Fruit fly (Drosophila melanogaster): ENCODE measurements around the gene CG32856.

CG32856 gene

DNA sequence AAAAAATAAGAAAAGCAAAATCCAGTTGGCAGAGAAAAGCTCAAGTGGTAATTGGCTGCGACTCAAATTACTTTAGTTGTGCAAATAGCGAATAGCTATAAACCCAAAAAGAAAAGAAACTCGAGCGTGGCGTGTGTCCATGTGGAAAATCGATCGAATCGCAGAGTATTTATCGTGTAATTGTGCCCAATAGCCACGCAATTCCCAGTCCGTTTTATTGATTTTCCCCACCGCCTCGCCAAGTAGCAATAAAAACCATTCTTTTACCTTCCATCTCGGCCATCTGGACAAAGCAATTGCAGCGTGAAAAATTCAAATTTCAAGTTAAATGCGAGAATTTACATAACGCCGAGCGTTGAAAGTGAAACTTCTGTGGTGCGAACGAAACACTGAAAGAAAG, 29.6 kb downstream of the CG32856 start:
- TF ChIP-seq OdsH (GFP tag; optimal IDR thresholded peaks at IDR 0.05) = no peak
- no peak for TF ChIP-seq Sp1 (GFP tag; optimal IDR thresholded peaks at IDR 0.05)
- no peak for TF ChIP-seq CrebA (GFP tag; optimal IDR thresholded peaks at IDR 0.05; ENCODE audit: borderline replicate concordance)
- no peak for TF ChIP-seq Myc (optimal IDR thresholded peaks at IDR 0.05)
- TF ChIP-seq Rel (GFP tag; optimal IDR thresholded peaks at IDR 0.05) = no peak
- no peak for TF ChIP-seq Rel (tag; optimal IDR thresholded peaks at IDR 0.05)
- no peak for TF ChIP-seq tai (GFP tag; optimal IDR thresholded peaks at IDR 0.05)
- TF ChIP-seq HLH106 (tag; optimal IDR thresholded peaks at IDR 0.05) = no peak
- no peak for TF ChIP-seq br (GFP tag; optimal IDR thresholded peaks at IDR 0.05)
- TF ChIP-seq sage (GFP tag; optimal IDR thresholded peaks at IDR 0.05) = no peak
- TF ChIP-seq foxo (GFP tag; optimal IDR thresholded peaks at IDR 0.05) = no peak
- TF ChIP-seq Hnf4 (GFP tag; optimal IDR thresholded peaks at IDR 0.05) = no peak
- TF ChIP-seq Hr83 (GFP tag; optimal IDR thresholded peaks at IDR 0.05; ENCODE audit: poor library complexity, severe bottlenecking) = no peak
- TF ChIP-seq Hr78 (GFP tag; optimal IDR thresholded peaks at IDR 0.05) = no peak
- no peak for TF ChIP-seq rgr (GFP tag; optimal IDR thresholded peaks at IDR 0.05)

DNA sequence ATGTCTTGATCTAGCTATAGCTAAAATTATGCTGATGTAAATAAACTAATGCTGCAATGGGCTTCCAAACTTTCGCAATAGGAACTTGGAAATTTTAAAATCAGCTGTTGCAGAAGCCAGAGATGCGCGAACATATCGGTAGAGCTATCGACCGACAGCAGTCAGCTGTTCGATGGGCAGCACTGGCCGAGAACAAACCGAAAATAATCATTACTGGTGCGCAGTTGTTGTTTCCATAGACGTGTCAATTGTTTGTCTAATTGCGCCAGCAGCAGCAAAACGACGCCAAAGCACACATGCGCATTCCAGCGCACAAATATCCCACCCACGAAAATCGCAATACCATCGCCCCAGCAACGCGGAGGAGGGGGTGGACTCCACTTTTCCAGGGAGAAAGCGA, 30.2 kb downstream of the CG32856 start, which contains the start of gene Sap47:
TSS of gene Sap47 (plus strand) at position 149 of the 400 bp plus-strand sequence.
- TF ChIP-seq Vsx2 (GFP tag; optimal IDR thresholded peaks at IDR 0.05; ENCODE audit: partially characterized antibody) = peak; percentile 55
- peak; percentile 27 for TF ChIP-seq rgr (GFP tag; optimal IDR thresholded peaks at IDR 0.05)
- TF ChIP-seq sage (GFP tag; optimal IDR thresholded peaks at IDR 0.05) = peak; percentile 11
- no peak for TF ChIP-seq HLH106 (tag; optimal IDR thresholded peaks at IDR 0.05)

DNA sequence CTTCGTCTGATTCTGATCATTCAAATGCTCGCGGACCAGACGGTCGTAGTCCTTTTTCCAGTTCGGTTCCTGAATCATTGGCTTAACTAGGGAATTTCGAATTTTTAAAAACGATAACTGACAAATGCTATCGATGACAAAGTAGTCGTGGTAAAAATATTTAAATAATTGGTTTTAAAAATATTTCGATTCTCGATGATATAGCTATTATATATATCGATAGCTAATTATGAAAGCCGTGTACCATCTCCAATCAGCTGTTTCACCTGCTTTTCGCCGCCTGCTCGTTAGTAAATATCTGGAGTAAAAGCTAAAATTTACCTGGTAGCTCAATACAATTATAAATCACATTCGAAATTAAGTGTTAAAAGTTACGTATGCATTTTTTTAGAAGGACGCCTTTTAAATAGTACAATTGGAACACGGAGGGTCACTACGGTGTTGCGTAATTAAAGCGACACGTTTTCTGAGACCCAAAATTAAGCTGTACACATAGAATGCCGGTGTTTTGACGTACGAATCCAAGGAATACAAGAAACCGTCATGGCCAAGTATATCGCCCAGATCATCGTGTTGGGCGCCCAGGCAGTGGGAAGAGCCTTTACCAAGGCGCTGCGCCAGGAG, 31.4 kb downstream of the CG32856 start, which contains the start of the genes CG5478 and blp:
TSS of gene CG5478 (minus strand) at position 126 of the 624 bp plus-strand sequence.
TSS of gene blp (plus strand) at position 239 of the 624 bp plus-strand sequence.
- no peak for TF ChIP-seq OdsH (GFP tag; optimal IDR thresholded peaks at IDR 0.05)
- peak; percentile 87 for TF ChIP-seq Vsx2 (GFP tag; optimal IDR thresholded peaks at IDR 0.05; ENCODE audit: partially characterized antibody)
- TF ChIP-seq sage (GFP tag; optimal IDR thresholded peaks at IDR 0.05) = peak; percentile 34
- no peak for TF ChIP-seq h (GFP tag; optimal IDR thresholded peaks at IDR 0.05)

DNA sequence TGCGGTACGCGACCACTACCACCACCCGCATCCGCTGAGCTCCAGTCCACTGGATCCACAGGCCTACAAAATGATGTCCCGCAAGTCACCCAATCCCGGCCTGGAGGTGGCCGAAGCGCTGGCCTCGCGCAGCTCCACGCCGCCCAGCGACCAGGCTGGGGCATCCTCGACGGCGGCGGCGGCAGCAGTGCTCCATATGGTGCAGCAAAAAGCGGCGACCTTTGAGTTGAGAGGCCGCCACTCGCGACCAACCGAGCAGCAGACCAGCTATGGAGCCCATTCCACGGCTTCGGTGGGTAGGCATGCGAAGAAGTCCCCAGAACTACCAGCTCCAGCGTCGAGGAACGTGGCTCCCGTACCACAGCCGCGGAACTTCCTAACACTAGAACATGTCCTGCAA, 35.1 kb downstream of the CG32856 start:
- TF ChIP-seq Rel (GFP tag; optimal IDR thresholded peaks at IDR 0.05) = no peak
- no peak for TF ChIP-seq Rel (tag; optimal IDR thresholded peaks at IDR 0.05)
- TF ChIP-seq Sp1 (GFP tag; optimal IDR thresholded peaks at IDR 0.05) = no peak
- TF ChIP-seq psq (GFP tag; optimal IDR thresholded peaks at IDR 0.05) = no peak
- no peak for TF ChIP-seq dmrt93B (GFP tag; optimal IDR thresholded peaks at IDR 0.05)
- no peak for TF ChIP-seq HLH106 (tag; optimal IDR thresholded peaks at IDR 0.05)
- TF ChIP-seq CG9705 (GFP tag; optimal IDR thresholded peaks at IDR 0.05) = no peak

DNA sequence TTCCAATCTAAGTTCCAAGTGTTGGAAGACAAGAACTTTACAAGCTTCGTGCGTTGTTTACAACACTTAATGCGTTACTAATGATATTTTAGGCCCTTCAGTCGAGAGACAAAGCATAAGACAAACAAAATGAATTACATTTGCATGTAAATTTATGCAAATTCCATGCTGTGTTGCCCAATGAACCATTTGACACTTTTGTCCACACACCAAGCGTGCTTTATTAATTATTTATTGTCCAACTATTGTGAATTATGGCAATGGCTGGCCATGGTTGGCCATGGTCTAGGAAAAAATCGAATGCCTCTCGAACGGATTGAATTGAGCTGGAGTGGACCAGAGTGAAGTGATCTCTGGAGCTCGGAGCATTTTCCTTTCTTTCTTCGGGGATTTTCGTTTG, 37.0 kb downstream of the CG32856 start:
- TF ChIP-seq usp (GFP tag; optimal IDR thresholded peaks at IDR 0.05) (no peak), Vsx2 (GFP tag; optimal IDR thresholded peaks at IDR 0.05; ENCODE audit: partially characterized antibody) (no peak), sv (GFP tag; optimal IDR thresholded peaks at IDR 0.05) (no peak), Hnf4 (GFP tag; optimal IDR thresholded peaks at IDR 0.05) (no peak), dsf (GFP tag; optimal IDR thresholded peaks at IDR 0.05; ENCODE audit: borderline replicate concordance) (no peak), fru (GFP tag; optimal IDR thresholded peaks at IDR 0.05) (no peak), pan (optimal IDR thresholded peaks at IDR 0.05) (no peak), CG32264 (GFP tag; optimal IDR thresholded peaks at IDR 0.05) (no peak), Sp1 (GFP tag; optimal IDR thresholded peaks at IDR 0.05) (no peak), jim (GFP tag; optimal IDR thresholded peaks at IDR 0.05) (no peak), lola (GFP tag; optimal IDR thresholded peaks at IDR 0.05) (no peak)

DNA sequence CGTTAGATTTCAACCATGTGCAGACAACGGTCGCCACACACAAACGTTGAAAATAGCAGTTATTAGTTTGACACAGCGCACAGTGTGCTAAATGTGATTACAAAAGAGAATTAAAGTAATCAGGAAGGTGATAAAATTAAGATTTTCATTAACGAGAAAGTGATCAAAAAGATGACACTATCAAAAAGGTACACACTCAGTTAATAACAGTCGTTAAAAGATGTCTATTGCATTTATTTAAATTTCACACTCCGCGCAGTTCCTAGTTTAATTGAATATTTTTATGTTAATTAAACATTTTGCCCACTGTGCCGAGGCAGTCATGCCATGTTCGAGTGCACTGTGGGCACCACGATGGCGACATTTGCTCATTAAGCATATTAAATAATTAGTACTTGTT, 38.0 kb downstream of the CG32856 start:
- TF ChIP-seq usp (GFP tag; optimal IDR thresholded peaks at IDR 0.05) = no peak
- no peak for TF ChIP-seq Dfd (GFP tag; optimal IDR thresholded peaks at IDR 0.05)
- TF ChIP-seq CG9705 (GFP tag; optimal IDR thresholded peaks at IDR 0.05) = no peak

All from whole organism, wandering third instar larva.